Fruit fly (Drosophila melanogaster) whole organism, prepupa: Measurements from ENCODE around the gene svp.

Experiments used
- CG11294 ChIP-seq: fragments of 200-800 bp; sonication (Bioruptor generic); IDR thresholded peaks from 2 replicates; pipeline ENCODE4 v1.3.6; 2022; ENCODE audit warnings: missing biosample characterization, missing genetic modification characterization
- CG11762 ChIP-seq: fragments of 200-800 bp; sonication (Bioruptor generic); optimal IDR thresholded peaks from 3 replicates; lab custom pipeline; 2016; ENCODE audit warnings: missing biosample characterization, missing genetic modification characterization; ENCODE audit not compliant: insufficient read depth
- CG11902 ChIP-seq: fragments of 200-800 bp; sonication (Bioruptor generic); optimal IDR thresholded peaks from 3 replicates; lab custom pipeline; 2016; ENCODE audit warnings: missing biosample characterization, missing genetic modification characterization
- CG15336 ChIP-seq: fragments of 200-800 bp; sonication (Bioruptor generic); IDR thresholded peaks from 2 replicates; pipeline ENCODE4 v1.3.6; 2022; ENCODE audit warnings: missing biosample characterization, missing genetic modification characterization
- CG16779 ChIP-seq: fragments of 200-800 bp; sonication (Bioruptor generic); optimal IDR thresholded peaks from 3 replicates; lab custom pipeline; 2017; ENCODE audit warnings: missing biosample characterization, mild to moderate bottlenecking, missing genetic modification characterization
- CG3919 ChIP-seq: fragments of 200-800 bp; sonication (Bioruptor generic); optimal IDR thresholded peaks from 3 replicates; lab custom pipeline; 2016; ENCODE audit warnings: missing biosample characterization, missing genetic modification characterization
- CG4318 ChIP-seq: fragments of 200-800 bp; sonication (Bioruptor generic); optimal IDR thresholded peaks from 3 replicates; lab custom pipeline; 2017; ENCODE audit warnings: missing biosample characterization, mild to moderate bottlenecking, missing genetic modification characterization
- CG6163 ChIP-seq: fragments of 200-800 bp; sonication (Bioruptor generic); IDR thresholded peaks from 3 replicates; pipeline ENCODE4 v1.3.6; 2022; ENCODE audit warnings: missing biosample characterization, missing genetic modification characterization
- CG6792 ChIP-seq: fragments of 200-800 bp; sonication (Bioruptor generic); optimal IDR thresholded peaks from 3 replicates; lab custom pipeline; 2016; ENCODE audit warnings: missing biosample characterization, missing genetic modification characterization
- CG6808 ChIP-seq: fragments of 200-800 bp; sonication (Bioruptor generic); optimal IDR thresholded peaks from 3 replicates; lab custom pipeline; 2017; ENCODE audit warnings: missing biosample characterization, missing genetic modification characterization, mild to moderate bottlenecking, moderate library complexity, missing genetic modification reagents
- CG6854 ChIP-seq: fragments of 200-800 bp; sonication (Bioruptor generic); optimal IDR thresholded peaks from 2 replicates; lab custom pipeline; 2017; ENCODE audit warnings: missing biosample characterization, mild to moderate bottlenecking, missing genetic modification characterization
- CG7368 ChIP-seq: fragments of 200-800 bp; sonication (Bioruptor generic); optimal IDR thresholded peaks from 3 replicates; lab custom pipeline; 2016; ENCODE audit warnings: missing biosample characterization, missing genetic modification characterization
- CG8119 ChIP-seq: fragments of 200-800 bp; sonication (Bioruptor generic); IDR thresholded peaks from 3 replicates; pipeline ENCODE4 v1.3.6; 2022; ENCODE audit warnings: missing biosample characterization, missing genetic modification characterization
- CG8632 ChIP-seq: fragments of 200-800 bp; sonication (Bioruptor generic); optimal IDR thresholded peaks from 3 replicates; lab custom pipeline; 2016; ENCODE audit warnings: missing biosample characterization, missing genetic modification characterization
- CG9139 ChIP-seq: fragments of 200-800 bp; sonication (Bioruptor generic); optimal IDR thresholded peaks from 3 replicates; lab custom pipeline; 2017; ENCODE audit warnings: missing biosample characterization, mild to moderate bottlenecking, missing genetic modification characterization
- Eip75B ChIP-seq: fragments of 200-800 bp; sonication (Bioruptor generic); optimal IDR thresholded peaks from 3 replicates; lab custom pipeline; 2016; ENCODE audit warnings: missing biosample characterization, missing genetic modification characterization
- Eip78C ChIP-seq: fragments of 200-800 bp; sonication (Bioruptor generic); peaks from one replicate; lab custom pipeline; 2016; ENCODE audit warnings: missing biosample characterization, missing genetic modification characterization
- Ets96B ChIP-seq: fragments of 200-800 bp; optimal IDR thresholded peaks from 2 replicates; lab custom pipeline; 2019; ENCODE audit warnings: missing biosample characterization, mild to moderate bottlenecking, missing genetic modification characterization, moderate library complexity
- Gug ChIP-seq: fragments of 200-800 bp; sonication (Bioruptor generic); IDR thresholded peaks from 2 replicates; pipeline ENCODE4 v1.3.6; 2022; ENCODE audit warnings: missing biosample characterization, missing genetic modification characterization
- Hr38 ChIP-seq: sonication (Bioruptor generic); optimal IDR thresholded peaks from 2 replicates; lab custom pipeline; 2016; ENCODE audit warnings: missing biosample characterization, missing genetic modification characterization
- Hr4 ChIP-seq: fragments of 200-800 bp; sonication (Bioruptor generic); optimal IDR thresholded peaks from 3 replicates; lab custom pipeline; 2016; ENCODE audit warnings: missing biosample characterization, missing genetic modification characterization
- OdsH ChIP-seq: fragments of 200-800 bp; sonication (Bioruptor generic); optimal IDR thresholded peaks from 3 replicates; lab custom pipeline; 2016; ENCODE audit warnings: missing biosample characterization, missing genetic modification characterization
- Smox ChIP-seq: fragments of 200-800 bp; sonication (Bioruptor generic); optimal IDR thresholded peaks from 3 replicates; lab custom pipeline; 2016; ENCODE audit warnings: missing biosample characterization, missing genetic modification characterization
- Sox102F ChIP-seq: fragments of 200-800 bp; sonication (Bioruptor generic); optimal IDR thresholded peaks from 2 replicates; lab custom pipeline; 2016; ENCODE audit warnings: missing biosample characterization, mild to moderate bottlenecking, missing genetic modification characterization
- Sox14 ChIP-seq: fragments of 200-800 bp; sonication (Bioruptor generic); optimal IDR thresholded peaks from 3 replicates; lab custom pipeline; 2016; ENCODE audit warnings: missing biosample characterization, missing genetic modification characterization
- Sox15 ChIP-seq: fragments of 200-800 bp; sonication (Bioruptor generic); optimal IDR thresholded peaks from 3 replicates; lab custom pipeline; 2016; ENCODE audit warnings: missing biosample characterization, missing genetic modification characterization
- acj6 ChIP-seq: fragments of 200-800 bp; sonication (Bioruptor generic); optimal IDR thresholded peaks from 3 replicates; lab custom pipeline; 2016; ENCODE audit warnings: missing biosample characterization, missing genetic modification characterization
- cyc ChIP-seq: fragments of 200-800 bp; sonication (Bioruptor generic); optimal IDR thresholded peaks from 3 replicates; lab custom pipeline; 2016; ENCODE audit warnings: missing biosample characterization, missing genetic modification characterization
- dsx ChIP-seq: fragments of 200-800 bp; optimal IDR thresholded peaks from 3 replicates; lab custom pipeline; 2019; ENCODE audit warnings: missing biosample characterization, mild to moderate bottlenecking, missing genetic modification characterization, moderate library complexity; ENCODE audit not compliant: poor library complexity, severe bottlenecking
- fd59A ChIP-seq: fragments of 200-800 bp; sonication (Bioruptor generic); optimal IDR thresholded peaks from 2 replicates; lab custom pipeline; 2017; ENCODE audit warnings: missing biosample characterization, mild to moderate bottlenecking, missing genetic modification characterization, missing genetic modification reagents
- fkh ChIP-seq: fragments of 200-800 bp; sonication (Bioruptor generic); optimal IDR thresholded peaks from 3 replicates; lab custom pipeline; 2017; ENCODE audit warnings: missing biosample characterization, mild to moderate bottlenecking, missing genetic modification characterization, moderate library complexity
- net ChIP-seq: fragments of 200-800 bp; sonication (Bioruptor generic); optimal IDR thresholded peaks from 3 replicates; lab custom pipeline; 2016; ENCODE audit warnings: missing biosample characterization, missing genetic modification characterization
- spab ChIP-seq: fragments of 200-800 bp; sonication (Bioruptor generic); optimal IDR thresholded peaks from 2 replicates; lab custom pipeline; 2017; ENCODE audit warnings: missing biosample characterization, mild to moderate bottlenecking, missing genetic modification characterization, missing genetic modification reagents
- svp ChIP-seq: fragments of 200-800 bp; sonication (Bioruptor generic); peaks from one replicate; lab custom pipeline; 2016; ENCODE audit warnings: missing biosample characterization, missing genetic modification characterization
- topi ChIP-seq: fragments of 200-800 bp; sonication (Bioruptor generic); optimal IDR thresholded peaks from 3 replicates; lab custom pipeline; 2016; ENCODE audit warnings: missing biosample characterization, missing genetic modification characterization

The svp gene

DNA sequence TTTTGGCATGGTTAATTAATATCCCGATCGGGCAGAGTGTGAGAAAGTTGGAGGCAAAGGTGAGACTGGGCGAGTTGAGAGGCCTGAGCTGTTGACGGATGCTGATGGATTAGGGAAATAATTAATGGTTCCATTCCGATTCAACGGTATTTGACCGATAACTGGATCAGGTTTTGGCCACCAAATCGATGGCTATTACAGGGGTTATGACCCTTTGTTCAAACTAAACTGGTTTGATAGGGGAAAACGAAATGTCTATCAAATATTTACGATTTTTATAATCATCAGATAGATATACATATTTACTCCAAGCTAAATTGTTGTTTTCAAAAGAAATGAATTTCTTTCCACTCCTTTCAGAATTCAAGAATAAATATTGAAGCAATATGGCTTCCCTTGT, at the start of gene svp, which contains the start of gene CG44037:
Gene svp, plus strand, starts transcription at position 301 of the 400 bp plus-strand sequence.
Gene CG44037, plus strand, starts transcription at position 301 of the 400 bp plus-strand sequence.
- TF ChIP-seq Sox14 (GFP tag; lab: Kevin White, UChicago) (no peak), svp (GFP tag; lab: Kevin White, UChicago) (no peak), CG6163 (no peak), CG11762 (GFP tag; lab: Kevin White, UChicago) (no peak), acj6 (GFP tag; lab: Kevin White, UChicago) (no peak), Eip75B (GFP tag; lab: Kevin White, UChicago) (no peak), CG11294 (GFP tag; lab: Robert Waterston, UW) (no peak), CG8632 (GFP tag; lab: Kevin White, UChicago) (no peak), fkh (no peak), CG3919 (GFP tag; lab: Kevin White, UChicago) (no peak), CG8119 (GFP tag; lab: Robert Waterston, UW) (no peak), fd59A (GFP tag; lab: Kevin White, UChicago) (no peak), CG11902 (no peak), CG4318 (GFP tag; lab: Kevin White, UChicago) (no peak)

DNA sequence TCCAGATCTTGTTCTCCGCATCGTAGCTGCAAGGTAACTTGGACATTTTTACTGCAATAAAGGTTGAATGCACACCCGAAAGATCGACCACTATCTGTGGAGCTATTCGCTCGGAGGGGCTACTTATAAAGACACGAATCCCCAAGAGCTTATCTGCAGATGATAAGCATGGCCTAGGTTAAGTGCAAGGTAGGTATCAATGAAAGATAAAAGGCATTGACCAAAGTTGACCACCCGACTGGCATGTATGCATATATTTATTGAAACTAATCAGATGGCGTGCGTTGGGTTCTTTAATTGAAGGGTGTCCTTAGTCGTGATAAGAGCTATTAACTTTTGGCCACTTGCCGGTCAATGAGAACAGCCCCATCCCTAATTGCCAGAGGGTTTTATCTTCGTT, 48.3 kb upstream of the svp start, which contains the start of gene CG4830:
Gene CG4830, minus strand, starts transcription at position 101 of the 400 bp plus-strand sequence.
- TF ChIP-seq fd59A (GFP tag; lab: Kevin White, UChicago) (no peak), svp (GFP tag; lab: Kevin White, UChicago) (peak; percentile 41), CG7368 (no peak), CG15336 (GFP tag; lab: Robert Waterston, UW) (no peak)

DNA sequence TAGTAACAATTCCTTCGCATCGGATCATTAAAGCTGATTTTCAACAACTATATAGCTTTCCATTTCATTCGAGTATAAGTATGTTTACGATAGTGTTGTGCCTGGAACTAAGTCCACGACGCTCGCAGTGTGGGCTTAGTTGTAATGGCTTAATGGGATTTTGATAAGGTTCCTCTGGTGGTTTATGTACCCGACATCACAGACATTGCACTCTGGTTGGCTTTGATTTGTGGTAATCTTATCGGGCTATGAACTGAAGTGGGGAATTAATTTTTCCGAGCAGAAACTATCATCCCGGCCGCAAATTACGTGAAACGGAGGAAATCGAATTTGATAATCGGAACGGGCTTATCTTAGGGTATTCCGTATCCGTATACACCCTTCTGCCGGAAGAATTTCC, 47.0 kb upstream of the svp start:
- TF ChIP-seq Hr38 (GFP tag; lab: Kevin White, UChicago) (no peak), Eip78C (GFP tag; lab: Kevin White, UChicago) (no peak), OdsH (GFP tag; lab: Kevin White, UChicago) (no peak), CG4318 (GFP tag; lab: Kevin White, UChicago) (no peak), topi (no peak), Smox (no peak)

DNA sequence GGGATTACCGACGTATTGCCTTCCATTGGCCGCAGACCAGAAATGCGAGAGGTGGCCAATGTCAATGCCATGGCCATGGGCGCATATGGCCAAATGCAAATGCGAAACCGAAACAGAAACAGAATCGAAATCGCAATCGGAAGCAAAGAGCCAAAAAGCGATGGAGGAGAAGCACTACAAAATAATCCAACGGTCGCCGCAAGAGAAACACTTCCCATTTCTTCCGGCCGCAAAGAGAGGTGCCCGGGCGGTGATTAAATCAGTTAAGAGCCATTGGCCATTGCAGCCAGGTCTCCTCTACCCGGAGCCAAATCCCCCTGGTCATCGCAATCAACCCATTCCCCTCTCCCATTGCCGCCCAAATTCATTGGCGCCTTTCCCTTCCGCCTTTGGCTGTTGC, 44.3 kb upstream of the svp start, which contains the start of gene CG14742:
Gene CG14742, plus strand, starts transcription at position 301 of the 400 bp plus-strand sequence.
- TF ChIP-seq CG4318 (GFP tag; lab: Kevin White, UChicago) = no peak
- TF ChIP-seq net (GFP tag; lab: Kevin White, UChicago) = no peak
- TF ChIP-seq CG6792 (GFP tag; lab: Kevin White, UChicago) = no peak
- no peak for TF ChIP-seq spab (GFP tag; lab: Kevin White, UChicago)
- TF ChIP-seq Eip78C (GFP tag; lab: Kevin White, UChicago) = no peak
- TF ChIP-seq CG16779 (tag; lab: Kevin White, UChicago) = no peak
- no peak for TF ChIP-seq CG9139 (GFP tag; lab: Kevin White, UChicago)
- TF ChIP-seq Sox14 (GFP tag; lab: Kevin White, UChicago) = no peak
- TF ChIP-seq Gug (GFP tag; lab: Robert Waterston, UW) = no peak
- no peak for TF ChIP-seq Hr4 (GFP tag; lab: Kevin White, UChicago)
- no peak for TF ChIP-seq acj6 (GFP tag; lab: Kevin White, UChicago)
- TF ChIP-seq svp (GFP tag; lab: Kevin White, UChicago) = no peak
- TF ChIP-seq CG6854 = no peak
- no peak for TF ChIP-seq dsx (GFP tag; lab: Kevin White, UChicago)
- no peak for TF ChIP-seq CG11902
- no peak for TF ChIP-seq Ets96B
- TF ChIP-seq Sox15 (GFP tag; lab: Kevin White, UChicago) = no peak
- no peak for TF ChIP-seq fd59A (GFP tag; lab: Kevin White, UChicago)
- TF ChIP-seq CG6808 (GFP tag; lab: Kevin White, UChicago) = no peak

DNA sequence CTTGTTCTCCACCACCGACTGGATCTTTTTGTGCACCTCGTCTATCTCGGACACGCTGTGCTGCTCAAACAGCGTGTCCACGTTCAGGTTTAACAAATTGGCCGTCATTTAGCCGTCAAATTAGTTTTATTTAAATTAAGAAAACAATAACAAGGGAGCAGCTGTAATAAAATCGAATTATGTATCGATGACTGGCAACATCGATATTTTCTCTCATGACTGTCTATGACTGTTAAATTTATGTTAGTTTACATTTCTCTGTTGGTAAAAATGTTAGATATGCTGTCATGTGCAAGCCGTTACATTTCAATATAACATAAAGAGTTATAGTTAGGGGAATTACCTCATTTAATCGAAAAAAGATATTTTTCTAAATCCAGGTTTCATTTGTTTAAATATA, 39.0 kb upstream of the svp start, which contains the start of gene Cog1:
Gene Cog1, minus strand, starts transcription at position 190 of the 400 bp plus-strand sequence.
- TF ChIP-seq cyc (GFP tag; lab: Kevin White, UChicago) (no peak), svp (GFP tag; lab: Kevin White, UChicago) (peak; percentile 13), CG6808 (GFP tag; lab: Kevin White, UChicago) (no peak), CG6854 (no peak), Sox102F (GFP tag; lab: Kevin White, UChicago) (no peak), CG6792 (GFP tag; lab: Kevin White, UChicago) (no peak)
